Worm (Caenorhabditis elegans) whole organism, L2 larva: ENCODE data around the gene col-172.

Experiments
- C34F6.9 ChIP-seq: fragments of 150-350 bp; optimal IDR thresholded peaks from 2 replicates; lab custom pipeline; 2014; ENCODE audit warnings: missing biosample characterization, missing genetic modification characterization
- F13H6.1 ChIP-seq: sonication (generic microtip); optimal IDR thresholded peaks from 2 replicates; lab custom pipeline; 2016; ENCODE audit warnings: missing genetic modification characterization, missing compliant biosample characterization
- R02D3.7 ChIP-seq: fragments of 150-350 bp; optimal IDR thresholded peaks from 2 replicates; lab custom pipeline; 2014; ENCODE audit warnings: missing biosample characterization, missing genetic modification characterization
- Y55F3AM.14 ChIP-seq: fragments of 200-800 bp; sonication (Bioruptor generic); optimal IDR thresholded peaks from 2 replicates; lab custom pipeline; 2018; ENCODE audit warnings: mild to moderate bottlenecking, missing genetic modification characterization, missing compliant biosample characterization
- ZK546.5 ChIP-seq: sonication (generic microtip); optimal IDR thresholded peaks from 2 replicates; lab custom pipeline; 2017; ENCODE audit warnings: missing biosample characterization, missing genetic modification characterization
- alr-1 ChIP-seq: fragments of 150-350 bp; optimal IDR thresholded peaks from 2 replicates; lab custom pipeline; 2014; ENCODE audit warnings: missing biosample characterization, missing genetic modification characterization
- aly-2 ChIP-seq: fragments of 150-350 bp; optimal IDR thresholded peaks from 2 replicates; lab custom pipeline; 2014; ENCODE audit warnings: missing biosample characterization, missing genetic modification characterization
- blmp-1 ChIP-seq: sonication (generic microtip); optimal IDR thresholded peaks from 2 replicates; lab custom pipeline; 2017; ENCODE audit warnings: missing genetic modification characterization, mild to moderate bottlenecking, missing compliant biosample characterization, antibody characterized with exemption, moderate library complexity; ENCODE audit not compliant: insufficient read depth
- ceh-16 ChIP-seq: fragments of 150-350 bp; optimal IDR thresholded peaks from 2 replicates; lab custom pipeline; 2014; ENCODE audit warnings: missing biosample characterization, missing genetic modification characterization
- crh-2 ChIP-seq: sonication (generic microtip); optimal IDR thresholded peaks from 2 replicates; lab custom pipeline; 2017; ENCODE audit warnings: missing biosample characterization, missing genetic modification characterization
- dmd-4 ChIP-seq: sonication (generic microtip); optimal IDR thresholded peaks from 2 replicates; lab custom pipeline; 2017; ENCODE audit warnings: missing biosample characterization, missing genetic modification characterization
- egl-27 ChIP-seq: sonication (generic microtip); optimal IDR thresholded peaks from 3 replicates; lab custom pipeline; 2017; ENCODE audit warnings: missing biosample characterization, missing genetic modification reagents, missing genetic modification characterization
- elt-1 ChIP-seq: fragments of 150-350 bp; optimal IDR thresholded peaks from 2 replicates; lab custom pipeline; 2014; ENCODE audit warnings: missing biosample characterization, missing genetic modification characterization
- elt-3 ChIP-seq: sonication (generic microtip); optimal IDR thresholded peaks from 2 replicates; lab custom pipeline; 2017; ENCODE audit warnings: missing biosample characterization, missing genetic modification characterization
- fos-1 ChIP-seq: fragments of 150-350 bp; optimal IDR thresholded peaks from 2 replicates; lab custom pipeline; 2014; ENCODE audit warnings: missing biosample characterization, missing genetic modification characterization
- gmeb-1 ChIP-seq: fragments of 150-350 bp; optimal IDR thresholded peaks from 2 replicates; lab custom pipeline; 2014; ENCODE audit warnings: missing biosample characterization, missing genetic modification characterization
- lin-11 ChIP-seq: fragments of 150-350 bp; sonication (generic microtip); optimal IDR thresholded peaks from 2 replicates; lab custom pipeline; 2014; ENCODE audit warnings: missing biosample characterization, missing genetic modification characterization, inconsistent platforms, mixed read lengths
- lin-13 ChIP-seq: fragments of 150-350 bp; optimal IDR thresholded peaks from 2 replicates; lab custom pipeline; 2014; ENCODE audit warnings: missing biosample characterization, missing genetic modification reagents, missing genetic modification characterization
- lin-39 ChIP-seq: fragments of 150-350 bp; optimal IDR thresholded peaks from 2 replicates; lab custom pipeline; 2014; ENCODE audit warnings: missing biosample characterization, missing genetic modification reagents, missing genetic modification characterization
- lsy-2 ChIP-seq, 2 experiments: fragments of 150-350 bp in 1 of 2; sonication (generic microtip) in 1 of 2; optimal IDR thresholded peaks; 2 replicates each; lab custom pipeline; 2014 to 2017; ENCODE audit warnings: missing biosample characterization in 2 of 2, missing genetic modification characterization in 2 of 2
- mbf-1 ChIP-seq: sonication (generic microtip); optimal IDR thresholded peaks from 2 replicates; lab custom pipeline; 2017; ENCODE audit warnings: missing biosample characterization, missing genetic modification characterization
- mdl-1 ChIP-seq, 2 experiments: fragments of 150-350 bp in 1 of 2; sonication (generic microtip) in 1 of 2; optimal IDR thresholded peaks; 2 replicates each; lab custom pipeline; 2017; ENCODE audit warnings: missing biosample characterization in 2 of 2, missing genetic modification characterization in 2 of 2
- nhr-10 ChIP-seq: sonication (generic microtip); optimal IDR thresholded peaks from 2 replicates; lab custom pipeline; 2017; ENCODE audit warnings: missing biosample characterization, missing genetic modification characterization
- nhr-11 ChIP-seq: fragments of 150-350 bp; optimal IDR thresholded peaks from 2 replicates; lab custom pipeline; 2014; ENCODE audit warnings: missing biosample characterization, missing genetic modification characterization
- nhr-12 ChIP-seq: fragments of 150-350 bp; optimal IDR thresholded peaks from 2 replicates; lab custom pipeline; 2014; ENCODE audit warnings: missing biosample characterization, missing genetic modification characterization
- nhr-129 ChIP-seq: fragments of 150-350 bp; optimal IDR thresholded peaks from 2 replicates; lab custom pipeline; 2014; ENCODE audit warnings: missing biosample characterization, missing genetic modification characterization
- nhr-21 ChIP-seq: fragments of 150-350 bp; optimal IDR thresholded peaks from 2 replicates; lab custom pipeline; 2014; ENCODE audit warnings: missing biosample characterization, missing genetic modification characterization
- nhr-23 ChIP-seq: fragments of 150-350 bp; optimal IDR thresholded peaks from 2 replicates; lab custom pipeline; 2014; ENCODE audit warnings: missing biosample characterization, missing genetic modification reagents, missing genetic modification characterization
- nhr-237 ChIP-seq: fragments of 150-350 bp; optimal IDR thresholded peaks from 2 replicates; lab custom pipeline; 2014; ENCODE audit warnings: missing biosample characterization, missing genetic modification characterization
- nhr-25 ChIP-seq: fragments of 150-350 bp; sonication (generic microtip); optimal IDR thresholded peaks from 3 replicates; lab custom pipeline; 2014; ENCODE audit warnings: missing biosample characterization, missing genetic modification characterization
- nhr-6 ChIP-seq: fragments of 150-350 bp; optimal IDR thresholded peaks from 2 replicates; lab custom pipeline; 2014; ENCODE audit warnings: missing biosample characterization, missing genetic modification characterization
- nhr-77 ChIP-seq: fragments of 150-350 bp; optimal IDR thresholded peaks from 2 replicates; lab custom pipeline; 2014; ENCODE audit warnings: missing biosample characterization, missing genetic modification characterization
- peb-1 ChIP-seq: fragments of 150-350 bp; optimal IDR thresholded peaks from 2 replicates; lab custom pipeline; 2014; ENCODE audit warnings: missing biosample characterization, missing genetic modification characterization
- sem-4 ChIP-seq: fragments of 150-350 bp; optimal IDR thresholded peaks from 2 replicates; lab custom pipeline; 2014; ENCODE audit warnings: missing biosample characterization, missing genetic modification reagents, missing genetic modification characterization
- skn-1 ChIP-seq: sonication (generic microtip); optimal IDR thresholded peaks from 2 replicates; lab custom pipeline; 2017; ENCODE audit warnings: missing biosample characterization, missing genetic modification characterization
- sma-3 ChIP-seq: sonication (generic microtip); optimal IDR thresholded peaks from 2 replicates; lab custom pipeline; 2016; ENCODE audit warnings: missing genetic modification reagents, missing genetic modification characterization, missing compliant biosample characterization
- sma-9 ChIP-seq, 2 experiments: fragments of 150-350 bp in 1 of 2; sonication (generic microtip) in 1 of 2; optimal IDR thresholded peaks; 2 replicates each; lab custom pipeline; 2014 to 2016; ENCODE audit warnings: missing genetic modification characterization in 2 of 2, mild to moderate bottlenecking in 1 of 2, missing biosample characterization in 1 of 2, missing compliant biosample characterization in 1 of 2, missing genetic modification reagents in 1 of 2, moderate library complexity in 1 of 2
- snpc-4 ChIP-seq: fragments of 150-350 bp; optimal IDR thresholded peaks from 2 replicates; lab custom pipeline; 2014; ENCODE audit warnings: missing biosample characterization, missing genetic modification characterization
- unc-39 ChIP-seq: fragments of 150-350 bp; optimal IDR thresholded peaks from 2 replicates; lab custom pipeline; 2014; ENCODE audit warnings: missing biosample characterization, missing genetic modification characterization
- unc-55 ChIP-seq: fragments of 150-350 bp; sonication (generic microtip); optimal IDR thresholded peaks from 3 replicates; lab custom pipeline; 2014; ENCODE audit warnings: missing biosample characterization, missing genetic modification reagents, missing genetic modification characterization
- unc-62 ChIP-seq: fragments of 150-350 bp; optimal IDR thresholded peaks from 2 replicates; lab custom pipeline; 2014; ENCODE audit warnings: missing biosample characterization, missing genetic modification reagents, missing genetic modification characterization
- zag-1 ChIP-seq: fragments of 150-350 bp; optimal IDR thresholded peaks from 2 replicates; lab custom pipeline; 2014; ENCODE audit warnings: missing biosample characterization, missing genetic modification characterization
- ztf-1 ChIP-seq: fragments of 200-800 bp; sonication (Bioruptor generic); conservative IDR thresholded peaks from 2 replicates; pipeline ENCODE4 v1.3.6; 2022; ENCODE audit warnings: missing genetic modification characterization, missing compliant biosample characterization
- ztf-11 ChIP-seq: sonication (generic microtip); optimal IDR thresholded peaks from 2 replicates; lab custom pipeline; 2017; ENCODE audit warnings: missing biosample characterization, missing genetic modification characterization
- ztf-4 ChIP-seq: fragments of 150-350 bp; optimal IDR thresholded peaks from 2 replicates; lab custom pipeline; 2014; ENCODE audit warnings: missing biosample characterization, missing genetic modification characterization

The col-172 gene

ce11 chrX:6642798-6643197 lies 29.8 kb upstream of the col-172 start:
- TF ChIP-seq nhr-12 (tag; lab: Kevin White, UChicago) (no peak), ztf-1 (GFP tag; lab: Robert Waterston, UW) (no peak), unc-55 (GFP tag; lab: Kevin White, UChicago) (no peak), lin-13 (GFP tag; lab: Kevin White, UChicago) (peak; percentile 4), lsy-2 (tag; optimal IDR thresholded peaks at IDR 0.05; lab: Kevin White, UChicago) (peak in 1 of 2 experiments; percentile 32), R02D3.7 (tag; lab: Kevin White, UChicago) (no peak), nhr-77 (no peak), elt-3 (tag; lab: Kevin White, UChicago) (no peak), nhr-10 (tag; lab: Kevin White, UChicago) (no peak), skn-1 (tag; lab: Kevin White, UChicago) (peak; percentile 93), snpc-4 (tag; lab: Kevin White, UChicago) (no peak), ztf-4 (tag; lab: Kevin White, UChicago) (no peak), F13H6.1 (tag; lab: Kevin White, UChicago) (no peak), peb-1 (tag; lab: Kevin White, UChicago) (no peak), elt-1 (tag; lab: Kevin White, UChicago) (no peak), unc-39 (tag; lab: Kevin White, UChicago) (no peak), C34F6.9 (tag; lab: Kevin White, UChicago) (no peak), dmd-4 (tag; lab: Kevin White, UChicago) (no peak), ztf-11 (no peak), sma-3 (GFP tag; lab: Kevin White, UChicago) (peak; percentile 53), ceh-16 (tag; lab: Kevin White, UChicago) (no peak), nhr-6 (tag; lab: Kevin White, UChicago) (peak; percentile 21), zag-1 (no peak), nhr-11 (no peak), alr-1 (tag; lab: Kevin White, UChicago) (no peak), sem-4 (tag; lab: Kevin White, UChicago) (no peak), gmeb-1 (tag; lab: Kevin White, UChicago) (peak; percentile 40), ZK546.5 (tag; lab: Kevin White, UChicago) (no peak), lin-11 (tag; lab: Kevin White, UChicago) (no peak), blmp-1 (tag; lab: Kevin White, UChicago) (peak; percentile 80), egl-27 (peak; percentile 57), nhr-23 (tag; lab: Kevin White, UChicago) (no peak), sma-9 (GFP tag; optimal IDR thresholded peaks at IDR 0.05; lab: Kevin White, UChicago) (peak; percentile 63), sma-9 (tag; optimal IDR thresholded peaks at IDR 0.05; lab: Kevin White, UChicago) (no peak), nhr-21 (no peak), crh-2 (tag; lab: Kevin White, UChicago) (peak; percentile 79), unc-62 (no peak), mbf-1 (tag; lab: Kevin White, UChicago) (no peak), nhr-129 (tag; lab: Kevin White, UChicago) (peak; percentile 73), aly-2 (tag; lab: Kevin White, UChicago) (no peak), nhr-25 (tag; lab: Kevin White, UChicago) (peak; percentile 72), nhr-237 (tag; lab: Kevin White, UChicago) (no peak), Y55F3AM.14 (GFP tag; lab: Kevin White, UChicago) (no peak), lin-39 (tag; lab: Kevin White, UChicago) (no peak), fos-1 (tag; lab: Kevin White, UChicago) (peak; percentile 30), mdl-1 (tag; optimal IDR thresholded peaks at IDR 0.05; lab: Kevin White, UChicago) (peak in 1 of 2 experiments; percentile 41)
